Worm (Caenorhabditis elegans): Measurements from ENCODE around the gene ttr-34.

DNA sequence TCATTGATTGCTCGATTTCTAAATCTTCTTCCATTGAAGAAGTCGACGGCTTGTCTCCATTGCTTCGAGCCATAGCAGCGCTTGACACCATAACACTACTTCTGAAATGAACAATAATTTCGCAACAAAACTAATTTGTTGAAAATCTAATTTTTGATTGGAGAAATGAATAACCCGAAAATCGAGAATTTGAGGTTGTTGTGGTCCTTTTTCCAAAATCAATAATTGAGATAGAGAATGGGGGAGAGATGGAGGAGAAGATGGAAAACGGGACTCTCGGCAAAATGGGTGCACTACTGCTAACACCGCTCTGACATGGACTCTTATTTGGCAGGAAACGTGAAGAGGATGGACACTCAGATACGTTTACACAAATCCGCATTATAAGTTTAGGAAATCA, 17.4 kb upstream of the ttr-34 start, which contains the start of gene snx-17:
- TF ChIP-seq sea-1 (GFP tag; conservative IDR thresholded peaks at IDR 0.05) (no peak), ceh-13 (GFP tag; optimal IDR thresholded peaks at IDR 0.05) (no peak)

Measured in whole organism, early embryonic.